Fruit fly (Drosophila melanogaster) whole organism, embryonic: ENCODE results near the gene CG42554.

Source experiments
- ATbp ChIP-seq: fragments of 200-800 bp; sonication (Bioruptor generic); optimal IDR thresholded peaks from 2 replicates; lab custom pipeline; 2017; ENCODE audit warnings: missing biosample characterization, mild to moderate bottlenecking, missing genetic modification characterization, missing genetic modification reagents
- Abd-B ChIP-seq: fragments of 200-800 bp; sonication (Bioruptor generic); optimal IDR thresholded peaks from 2 replicates; lab custom pipeline; 2018; ENCODE audit warnings: missing biosample characterization, mild to moderate bottlenecking, missing genetic modification characterization, moderate library complexity
- Blimp-1 ChIP-seq: fragments of 200-800 bp; sonication (Bioruptor generic); optimal IDR thresholded peaks from 3 replicates; lab custom pipeline; 2018; ENCODE audit warnings: missing biosample characterization, missing genetic modification characterization, mild to moderate bottlenecking, moderate library complexity, missing genetic modification reagents
- CG10209 ChIP-seq: fragments of 200-800 bp; sonication (Bioruptor generic); optimal IDR thresholded peaks from 3 replicates; lab custom pipeline; 2017; ENCODE audit warnings: missing biosample characterization, mild to moderate bottlenecking, missing genetic modification characterization, missing genetic modification reagents
- CG10431 ChIP-seq: fragments of 200-800 bp; sonication (Bioruptor generic); optimal IDR thresholded peaks from 3 replicates; lab custom pipeline; 2018; ENCODE audit warnings: missing biosample characterization, mild to moderate bottlenecking, missing genetic modification characterization
- CG10565 ChIP-seq: fragments of 200-800 bp; sonication (Bioruptor generic); optimal IDR thresholded peaks from 3 replicates; lab custom pipeline; 2016; ENCODE audit warnings: missing biosample characterization, mild to moderate bottlenecking, missing genetic modification characterization
- CG12744 ChIP-seq: fragments of 200-800 bp; sonication (Bioruptor generic); optimal IDR thresholded peaks from 2 replicates; lab custom pipeline; 2016; ENCODE audit warnings: missing biosample characterization, missing genetic modification characterization
- CG13123 ChIP-seq: fragments of 200-800 bp; sonication (Bioruptor generic); optimal IDR thresholded peaks from 2 replicates; lab custom pipeline; 2016; ENCODE audit warnings: missing biosample characterization, missing genetic modification characterization
- CG13287 ChIP-seq: fragments of 200-800 bp; sonication (Bioruptor generic); IDR thresholded peaks from 2 replicates; pipeline ENCODE4 v1.3.6; 2022; ENCODE audit warnings: missing biosample characterization, missing genetic modification characterization; ENCODE audit not compliant: partially characterized antibody
- CG15073 ChIP-seq: fragments of 200-800 bp; sonication (Bioruptor generic); optimal IDR thresholded peaks from 2 replicates; lab custom pipeline; 2016; ENCODE audit warnings: missing biosample characterization, missing genetic modification characterization
- CG1603 ChIP-seq: fragments of 200-800 bp; sonication (Bioruptor generic); optimal IDR thresholded peaks from 2 replicates; lab custom pipeline; 2019; ENCODE audit warnings: missing biosample characterization, mild to moderate bottlenecking, missing genetic modification characterization, moderate library complexity
- CG16813 ChIP-seq: fragments of 200-800 bp; sonication (Bioruptor generic); IDR thresholded peaks from 3 replicates; pipeline ENCODE4 v1.3.6; 2022; ENCODE audit warnings: missing biosample characterization, missing genetic modification characterization; ENCODE audit not compliant: partially characterized antibody
- CG17359 ChIP-seq: fragments of 200-800 bp; sonication (Bioruptor generic); optimal IDR thresholded peaks from 3 replicates; lab custom pipeline; 2018; ENCODE audit warnings: missing biosample characterization, mild to moderate bottlenecking, missing genetic modification characterization, moderate library complexity
- CG2199 ChIP-seq: fragments of 200-800 bp; sonication (Bioruptor generic); IDR thresholded peaks from 3 replicates; pipeline ENCODE4 v1.3.6; 2022; ENCODE audit warnings: missing biosample characterization, missing genetic modification characterization
- CG2678 ChIP-seq: fragments of 200-800 bp; sonication (Bioruptor generic); optimal IDR thresholded peaks from 3 replicates; lab custom pipeline; 2019; ENCODE audit warnings: missing biosample characterization, mild to moderate bottlenecking, missing genetic modification characterization, moderate library complexity
- CG2889 ChIP-seq: fragments of 200-800 bp; sonication (Bioruptor generic); IDR thresholded peaks from 3 replicates; pipeline ENCODE4 v1.3.6; 2022; ENCODE audit warnings: missing biosample characterization, missing genetic modification characterization
- CG33213 ChIP-seq: fragments of 200-800 bp; sonication (Bioruptor generic); optimal IDR thresholded peaks from 3 replicates; lab custom pipeline; 2016; ENCODE audit warnings: missing biosample characterization, missing genetic modification characterization
- CG4328 ChIP-seq: fragments of 200-800 bp; sonication (Bioruptor generic); optimal IDR thresholded peaks from 3 replicates; lab custom pipeline; 2017; ENCODE audit warnings: missing biosample characterization, missing genetic modification reagents, missing genetic modification characterization
- CG43689 ChIP-seq: fragments of 200-800 bp; sonication (Bioruptor generic); IDR thresholded peaks from 2 replicates; pipeline ENCODE4 v1.3.6; 2022; ENCODE audit warnings: missing biosample characterization, missing genetic modification characterization
- CG9876 ChIP-seq: fragments of 200-800 bp; sonication (Bioruptor generic); optimal IDR thresholded peaks from 2 replicates; lab custom pipeline; 2016; ENCODE audit warnings: missing biosample characterization, missing genetic modification characterization
- CG9932 ChIP-seq: fragments of 200-800 bp; sonication (Bioruptor generic); IDR thresholded peaks from 2 replicates; pipeline ENCODE4 v1.3.6; 2022; ENCODE audit warnings: missing biosample characterization, missing genetic modification characterization
- Chrac-16 ChIP-seq: fragments of 200-800 bp; sonication (Bioruptor generic); optimal IDR thresholded peaks from 3 replicates; lab custom pipeline; 2016; ENCODE audit warnings: missing biosample characterization, missing genetic modification characterization
- Dip3 ChIP-seq: fragments of 200-800 bp; sonication (Bioruptor generic); optimal IDR thresholded peaks from 3 replicates; lab custom pipeline; 2016; ENCODE audit warnings: missing biosample characterization, missing genetic modification characterization
- Doc3 ChIP-seq: fragments of 200-800 bp; sonication (Bioruptor generic); IDR thresholded peaks from 3 replicates; pipeline ENCODE4 v1.3.6; 2022; ENCODE audit warnings: missing biosample characterization, missing genetic modification characterization; ENCODE audit not compliant: partially characterized antibody
- Fer3 ChIP-seq: fragments of 200-800 bp; sonication (Bioruptor generic); optimal IDR thresholded peaks from 2 replicates; lab custom pipeline; 2018; ENCODE audit warnings: missing biosample characterization, mild to moderate bottlenecking, missing genetic modification characterization, moderate library complexity
- H2.0 ChIP-seq: fragments of 200-800 bp; sonication (Bioruptor generic); IDR thresholded peaks from 2 replicates; pipeline ENCODE4 v1.3.6; 2022; ENCODE audit warnings: missing biosample characterization, missing genetic modification characterization
- MBD-R2 ChIP-seq: fragments of 200-800 bp; sonication (Bioruptor generic); IDR thresholded peaks from 2 replicates; pipeline ENCODE4 v1.3.6; 2022; ENCODE audit warnings: missing biosample characterization, missing genetic modification characterization
- NC2β ChIP-seq: fragments of 200-800 bp; sonication (Bioruptor generic); optimal IDR thresholded peaks from 2 replicates; lab custom pipeline; 2016; ENCODE audit warnings: missing biosample characterization, missing genetic modification characterization
- NK7.1 ChIP-seq: fragments of 200-800 bp; sonication (Bioruptor generic); optimal IDR thresholded peaks from 3 replicates; lab custom pipeline; 2016; ENCODE audit warnings: missing biosample characterization, missing genetic modification characterization
- Nf-YB ChIP-seq: fragments of 200-800 bp; sonication (Bioruptor generic); optimal IDR thresholded peaks from 3 replicates; lab custom pipeline; 2019; ENCODE audit warnings: missing biosample characterization, mild to moderate bottlenecking, missing genetic modification characterization, moderate library complexity
- Ravus ChIP-seq: fragments of 200-800 bp; sonication (Bioruptor generic); IDR thresholded peaks from 2 replicates; pipeline ENCODE4 v1.3.6; 2022; ENCODE audit warnings: missing biosample characterization, missing genetic modification characterization
- Rfx ChIP-seq: fragments of 200-800 bp; sonication (Bioruptor generic); IDR thresholded peaks from 2 replicates; pipeline ENCODE4 v1.3.6; 2022; ENCODE audit warnings: missing biosample characterization, missing genetic modification characterization
- Taf1 ChIP-seq: fragments of 200-800 bp; sonication (Bioruptor generic); IDR thresholded peaks from 2 replicates; pipeline ENCODE4 v1.3.6; 2022; ENCODE audit warnings: missing biosample characterization, missing genetic modification characterization
- Vsx1 ChIP-seq: fragments of 200-800 bp; sonication (Bioruptor generic); optimal IDR thresholded peaks from 2 replicates; lab custom pipeline; 2017; ENCODE audit warnings: missing biosample characterization, mild to moderate bottlenecking, missing genetic modification characterization, missing genetic modification reagents
- amos ChIP-seq: fragments of 200-800 bp; sonication (Bioruptor generic); IDR thresholded peaks from 2 replicates; pipeline ENCODE4 v1.3.6; 2022; ENCODE audit warnings: missing biosample characterization, missing genetic modification characterization; ENCODE audit not compliant: partially characterized antibody
- bowl ChIP-seq: fragments of 200-800 bp; sonication (Bioruptor generic); IDR thresholded peaks from 2 replicates; pipeline ENCODE4 v1.3.6; 2022; ENCODE audit warnings: missing biosample characterization, missing genetic modification characterization
- cwo ChIP-seq: fragments of 200-800 bp; sonication (Bioruptor generic); optimal IDR thresholded peaks from 3 replicates; lab custom pipeline; 2017; ENCODE audit warnings: missing biosample characterization, missing genetic modification characterization, mild to moderate bottlenecking, moderate library complexity, missing genetic modification reagents
- esg ChIP-seq: fragments of 200-800 bp; sonication (Bioruptor generic); conservative IDR thresholded peaks from 2 replicates; pipeline ENCODE4 v1.3.6; 2022; ENCODE audit warnings: missing biosample characterization, missing genetic modification characterization
- ftz-f1 ChIP-seq: fragments of 200-800 bp; sonication (Bioruptor generic); optimal IDR thresholded peaks from 2 replicates; lab custom pipeline; 2016; ENCODE audit warnings: missing biosample characterization, missing genetic modification characterization
- gcm ChIP-seq: fragments of 200-800 bp; sonication (Bioruptor generic); optimal IDR thresholded peaks from 2 replicates; lab custom pipeline; 2019; ENCODE audit warnings: missing biosample characterization, mild to moderate bottlenecking, missing genetic modification characterization, moderate library complexity
- gem ChIP-seq: fragments of 200-800 bp; sonication (Bioruptor generic); optimal IDR thresholded peaks from 2 replicates; lab custom pipeline; 2019; ENCODE audit warnings: missing biosample characterization, mild to moderate bottlenecking, missing genetic modification characterization, moderate library complexity
- her ChIP-seq: fragments of 200-800 bp; sonication (Bioruptor generic); optimal IDR thresholded peaks from 2 replicates; lab custom pipeline; 2016; ENCODE audit warnings: missing biosample characterization, missing genetic modification characterization
- mirr ChIP-seq: fragments of 200-800 bp; sonication (Bioruptor generic); optimal IDR thresholded peaks from 3 replicates; lab custom pipeline; 2018; ENCODE audit warnings: missing biosample characterization, mild to moderate bottlenecking, missing genetic modification characterization
- mld ChIP-seq: fragments of 200-800 bp; sonication (Bioruptor generic); IDR thresholded peaks from 3 replicates; pipeline ENCODE4 v1.3.6; 2022; ENCODE audit warnings: missing biosample characterization, missing genetic modification characterization; ENCODE audit not compliant: partially characterized antibody
- sim ChIP-seq: fragments of 200-800 bp; sonication (Bioruptor generic); IDR thresholded peaks from 2 replicates; pipeline ENCODE4 v1.3.6; 2022; ENCODE audit warnings: missing biosample characterization, missing genetic modification characterization
- sima ChIP-seq: fragments of 200-800 bp; sonication (Bioruptor generic); optimal IDR thresholded peaks from 2 replicates; lab custom pipeline; 2016; ENCODE audit warnings: missing biosample characterization, missing genetic modification characterization
- slbo ChIP-seq: fragments of 200-800 bp; sonication (Bioruptor generic); IDR thresholded peaks from 2 replicates; pipeline ENCODE4 v1.3.6; 2022; ENCODE audit warnings: missing biosample characterization, missing genetic modification characterization
- slou ChIP-seq: fragments of 200-800 bp; sonication (Bioruptor generic); optimal IDR thresholded peaks from 3 replicates; lab custom pipeline; 2016; ENCODE audit warnings: missing biosample characterization, missing genetic modification characterization
- sob ChIP-seq: fragments of 200-800 bp; sonication (Bioruptor generic); IDR thresholded peaks from 2 replicates; pipeline ENCODE4 v1.3.6; 2022; ENCODE audit warnings: missing biosample characterization, missing genetic modification characterization
- stc ChIP-seq: fragments of 200-800 bp; sonication (Bioruptor generic); IDR thresholded peaks from 2 replicates; pipeline ENCODE4 v1.3.6; 2022; ENCODE audit warnings: missing biosample characterization, missing genetic modification characterization
- zfh1 ChIP-seq: fragments of 200-800 bp; sonication (Bioruptor generic); IDR thresholded peaks from 3 replicates; pipeline ENCODE4 v1.3.6; 2022; ENCODE audit warnings: missing biosample characterization, missing genetic modification characterization

The CG42554 gene

dm6 chr3L:833878-834277 lies 1.6 kb upstream of the CG42554 start, which contains the start of gene CG42553 (continued):
- TF ChIP-seq gcm (no peak), CG43689 (GFP tag; lab: Robert Waterston, UW) (no peak), CG2889 (GFP tag; lab: Robert Waterston, UW) (no peak), CG9932 (peak; percentile 9; the same call in 1 of the 2 replicates), CG12744 (GFP tag; lab: Kevin White, UChicago) (no peak), H2.0 (GFP tag; lab: Robert Waterston, UW) (no peak), MBD-R2 (GFP tag; lab: Robert Waterston, UW) (peak; percentile 84), ATbp (no peak), CG10431 (GFP tag; lab: Kevin White, UChicago) (no peak), NC2β (no peak), slou (GFP tag; lab: Kevin White, UChicago) (no peak), Fer3 (tag; lab: Kevin White, UChicago) (no peak), CG9876 (no peak), sob (GFP tag; lab: Robert Waterston, UW) (no peak), Chrac-16 (GFP tag; lab: Kevin White, UChicago) (no peak), stc (GFP tag; lab: Robert Waterston, UW) (no peak), Taf1 (GFP tag; lab: Robert Waterston, UW) (no peak), CG33213 (no peak), CG1603 (tag; lab: Kevin White, UChicago) (peak; percentile 23), her (GFP tag; lab: Kevin White, UChicago) (no peak), Dip3 (GFP tag; lab: Kevin White, UChicago) (no peak), Vsx1 (no peak), NK7.1 (GFP tag; lab: Kevin White, UChicago) (no peak), CG2199 (no peak), CG13287 (GFP tag; lab: Robert Waterston, UW) (peak; percentile 47), Abd-B (GFP tag; lab: Kevin White, UChicago) (no peak), CG13123 (no peak), CG17359 (no peak), Rfx (peak; percentile 31; the same call in 1 of the 2 replicates), Doc3 (GFP tag; lab: Robert Waterston, UW) (peak; percentile 48; the same call in 2 of the 3 replicates), CG10209 (no peak), Ravus (no peak), sima (GFP tag; lab: Kevin White, UChicago) (no peak), CG2678 (tag; lab: Kevin White, UChicago) (no peak), Blimp-1 (GFP tag; lab: Kevin White, UChicago) (no peak), zfh1 (no peak), mld (GFP tag; lab: Robert Waterston, UW) (no peak), CG16813 (GFP tag; lab: Robert Waterston, UW) (peak; percentile 23), CG15073 (GFP tag; lab: Kevin White, UChicago) (no peak), bowl (GFP tag; lab: Robert Waterston, UW) (no peak), Nf-YB (GFP tag; lab: Kevin White, UChicago) (no peak), esg (GFP tag; lab: Robert Waterston, UW) (no peak), CG10565 (no peak), cwo (GFP tag; lab: Kevin White, UChicago) (no peak), mirr (GFP tag; lab: Kevin White, UChicago) (no peak), gem (no peak), amos (GFP tag; lab: Robert Waterston, UW) (peak; percentile 60; the same call in 1 of the 2 replicates), slbo (peak; percentile 49; the same call in 1 of the 2 replicates), sim (no peak), ftz-f1 (GFP tag; lab: Kevin White, UChicago) (no peak), CG4328 (GFP tag; lab: Kevin White, UChicago) (no peak)
